Worm (Caenorhabditis elegans) whole organism, L2 larva: ENCODE data around the gene F53F4.7.
A peak's percentile ranks its signal among the peaks of the same experiment; 100 is the strongest.

Experiments used
- Y55F3AM.14 ChIP-seq: fragments of 200-800 bp; sonication (Bioruptor generic); optimal IDR thresholded peaks from 2 replicates; lab custom pipeline; 2018; ENCODE audit warnings: mild to moderate bottlenecking, missing genetic modification characterization, missing compliant biosample characterization
- ama-1 ChIP-seq: fragments of 150-350 bp; optimal IDR thresholded peaks from 2 replicates; lab custom pipeline; 2018; ENCODE audit warnings: inconsistent platforms
- ceh-16 ChIP-seq: fragments of 150-350 bp; optimal IDR thresholded peaks from 2 replicates; lab custom pipeline; 2014; ENCODE audit warnings: missing biosample characterization, missing genetic modification characterization
- elt-3 ChIP-seq: sonication (generic microtip); optimal IDR thresholded peaks from 2 replicates; lab custom pipeline; 2017; ENCODE audit warnings: missing biosample characterization, missing genetic modification characterization
- fos-1 ChIP-seq: fragments of 150-350 bp; optimal IDR thresholded peaks from 2 replicates; lab custom pipeline; 2014; ENCODE audit warnings: missing biosample characterization, missing genetic modification characterization
- lin-13 ChIP-seq: fragments of 150-350 bp; optimal IDR thresholded peaks from 2 replicates; lab custom pipeline; 2014; ENCODE audit warnings: missing biosample characterization, missing genetic modification reagents, missing genetic modification characterization
- mdl-1 ChIP-seq, 2 experiments: fragments of 150-350 bp in 1 of 2; sonication (generic microtip) in 1 of 2; optimal IDR thresholded peaks; 2 replicates each; lab custom pipeline; 2017; ENCODE audit warnings: missing biosample characterization in 2 of 2, missing genetic modification characterization in 2 of 2
- nhr-10 ChIP-seq: sonication (generic microtip); optimal IDR thresholded peaks from 2 replicates; lab custom pipeline; 2017; ENCODE audit warnings: missing biosample characterization, missing genetic modification characterization
- nhr-11 ChIP-seq: fragments of 150-350 bp; optimal IDR thresholded peaks from 2 replicates; lab custom pipeline; 2014; ENCODE audit warnings: missing biosample characterization, missing genetic modification characterization
- nhr-237 ChIP-seq: fragments of 150-350 bp; optimal IDR thresholded peaks from 2 replicates; lab custom pipeline; 2014; ENCODE audit warnings: missing biosample characterization, missing genetic modification characterization
- nhr-6 ChIP-seq: fragments of 150-350 bp; optimal IDR thresholded peaks from 2 replicates; lab custom pipeline; 2014; ENCODE audit warnings: missing biosample characterization, missing genetic modification characterization
- peb-1 ChIP-seq: fragments of 150-350 bp; optimal IDR thresholded peaks from 2 replicates; lab custom pipeline; 2014; ENCODE audit warnings: missing biosample characterization, missing genetic modification characterization
- sma-3 ChIP-seq: sonication (generic microtip); optimal IDR thresholded peaks from 2 replicates; lab custom pipeline; 2016; ENCODE audit warnings: missing genetic modification reagents, missing genetic modification characterization, missing compliant biosample characterization
- unc-62 ChIP-seq: fragments of 150-350 bp; optimal IDR thresholded peaks from 2 replicates; lab custom pipeline; 2014; ENCODE audit warnings: missing biosample characterization, missing genetic modification reagents, missing genetic modification characterization

- TF ChIP-seq lin-13 (GFP tag; lab: Kevin White, UChicago): no peak
- TF ChIP-seq nhr-11: no peak
- TF ChIP-seq Y55F3AM.14 (GFP tag; lab: Kevin White, UChicago): no peak
- no peak for TF ChIP-seq sma-3 (GFP tag; lab: Kevin White, UChicago)
- no peak for TF ChIP-seq nhr-10 (tag; lab: Kevin White, UChicago)
- no peak for TF ChIP-seq ama-1
- TF ChIP-seq peb-1: no peak
- TF ChIP-seq unc-62 (GFP tag; lab: Kevin White, UChicago): no peak
- TF ChIP-seq nhr-237 (tag; lab: Kevin White, UChicago): no peak
- TF ChIP-seq nhr-6 (tag; lab: Kevin White, UChicago): no peak
- no peak for TF ChIP-seq ceh-16 (tag; lab: Kevin White, UChicago)
- TF ChIP-seq elt-3: no peak
- peak; percentile 48 for TF ChIP-seq fos-1 (tag; lab: Kevin White, UChicago)
- no peak for TF ChIP-seq mdl-1 (tag; optimal IDR thresholded peaks at IDR 0.05; lab: Kevin White, UChicago)
Observed at ce11 chrV:13659219-13659618, 45.4 kb upstream of the F53F4.7 start.
